Worm (Caenorhabditis elegans): ENCODE measurements around the gene F40G9.15.
A peak's percentile ranks its signal among the peaks of the same experiment; 100 is the strongest.

F40G9.15 gene

DNA sequence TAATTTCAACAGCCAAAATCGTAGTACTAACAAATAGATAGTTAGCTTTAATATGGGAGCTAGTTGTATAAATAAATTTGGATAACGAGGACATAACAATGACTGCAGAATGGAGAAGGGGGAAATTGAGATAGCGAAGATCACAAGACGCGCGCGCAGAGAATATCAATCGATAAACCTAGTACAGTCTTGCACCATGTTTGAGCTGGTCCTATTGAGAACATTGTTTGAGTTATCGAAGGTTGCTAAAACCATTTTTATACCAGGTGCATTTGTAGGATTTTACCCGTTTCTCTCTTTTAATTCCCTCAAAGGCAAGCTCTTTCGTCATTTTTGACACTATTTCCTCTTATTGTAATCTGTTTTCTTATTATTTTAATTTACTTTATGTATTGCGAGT is 10.6 kb upstream of the F40G9.15 start, which contains the start of the genes F40G9.9 and F40G9.12:
Gene F40G9.9, minus strand, starts transcription at position 101 of the 400 bp plus-strand sequence.
Gene F40G9.12, plus strand, starts transcription at position 231 of the 400 bp plus-strand sequence.
- no peak for TF ChIP-seq nhr-10 (tag; optimal IDR thresholded peaks at IDR 0.05)
- TF ChIP-seq nhr-77 (tag; optimal IDR thresholded peaks at IDR 0.05) = no peak
- no peak for TF ChIP-seq nhr-21 (tag; optimal IDR thresholded peaks at IDR 0.05)
- TF ChIP-seq nhr-25 (tag; optimal IDR thresholded peaks at IDR 0.05) = no peak
- TF ChIP-seq gmeb-1 (tag; optimal IDR thresholded peaks at IDR 0.05) = no peak
- no peak for TF ChIP-seq ceh-16 (tag; optimal IDR thresholded peaks at IDR 0.05)

DNA sequence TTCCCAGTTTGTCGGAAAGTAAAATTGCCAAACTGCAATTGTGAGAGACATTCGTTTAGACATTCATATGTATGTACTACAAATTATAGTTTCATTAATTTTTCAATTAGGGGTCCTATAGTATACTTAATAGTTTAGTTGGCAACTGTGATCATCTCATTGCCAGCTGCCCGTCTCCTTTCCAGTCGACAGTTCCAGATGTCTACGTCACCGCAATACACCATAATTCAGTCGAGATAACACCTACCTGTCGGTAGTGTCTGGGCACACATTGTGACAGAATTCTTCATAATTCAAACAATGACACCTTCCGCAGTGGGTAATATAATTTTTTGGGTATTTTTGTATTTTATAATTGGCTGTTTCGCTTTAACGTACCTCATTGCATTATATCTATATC is 8.7 kb upstream of the F40G9.15 start, which contains the start of gene F40G9.19:
Gene F40G9.19, plus strand, starts transcription at position 301 of the 400 bp plus-strand sequence.
- no peak for TF ChIP-seq lin-11 (tag; optimal IDR thresholded peaks at IDR 0.05)
- TF ChIP-seq ceh-82 (tag; optimal IDR thresholded peaks at IDR 0.05) = no peak
- TF ChIP-seq lin-13 (GFP tag; optimal IDR thresholded peaks at IDR 0.05) = no peak
- TF ChIP-seq Y55F3AM.14 (GFP tag; optimal IDR thresholded peaks at IDR 0.05) = no peak
- TF ChIP-seq crh-2 (tag; optimal IDR thresholded peaks at IDR 0.05) = no peak
- TF ChIP-seq nhr-77 (tag; optimal IDR thresholded peaks at IDR 0.05) = no peak

DNA sequence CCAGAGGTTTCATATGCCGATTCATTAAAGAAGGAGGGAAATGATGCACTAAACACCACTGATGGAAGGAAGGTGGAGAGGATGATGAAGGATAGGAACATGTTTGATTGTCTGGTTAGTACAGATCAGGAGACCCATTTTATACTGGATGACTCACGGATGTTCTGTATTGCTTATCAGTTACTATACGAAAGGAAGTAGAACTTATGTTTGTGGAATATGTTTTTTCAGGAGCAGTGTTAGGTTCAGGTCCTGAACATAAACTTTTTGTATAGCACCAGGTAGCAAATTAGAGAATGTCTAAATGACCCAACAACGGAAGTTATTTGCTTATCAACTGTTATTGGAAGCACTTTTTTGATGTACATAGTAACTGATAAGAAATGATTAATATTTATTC is 6.4 kb upstream of the F40G9.15 start, which contains the start of gene clec-148:
Gene clec-148, minus strand, starts transcription at position 101 of the 400 bp plus-strand sequence.
- peak; percentile 53 for TF ChIP-seq fos-1 (tag; optimal IDR thresholded peaks at IDR 0.05)
- no peak for TF ChIP-seq mdl-1 (tag; optimal IDR thresholded peaks at IDR 0.05)

DNA sequence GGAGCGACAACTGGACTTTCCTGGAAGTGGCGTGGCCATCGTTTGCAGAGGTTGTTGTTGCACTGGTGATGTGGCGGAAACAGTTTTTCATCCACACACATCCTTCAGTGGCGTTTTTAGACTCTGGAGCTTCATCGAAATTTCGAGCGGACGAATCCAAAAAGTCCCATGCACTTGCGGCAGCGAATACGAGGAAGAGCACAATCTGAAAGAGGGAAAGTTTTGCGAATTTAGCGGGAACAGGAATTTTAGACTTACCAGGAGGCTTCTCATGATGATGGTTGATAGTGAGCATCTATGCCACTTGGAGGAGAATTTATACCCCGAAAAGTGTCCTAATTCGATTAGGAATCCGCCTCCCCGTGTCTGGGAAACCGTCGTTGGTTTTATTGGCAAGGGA is 4.5 kb upstream of the F40G9.15 start, which contains the start of gene F40G9.14:
Gene F40G9.14, minus strand, starts transcription at position 101 of the 400 bp plus-strand sequence.
- TF ChIP-seq nhr-11 (tag; optimal IDR thresholded peaks at IDR 0.05) (no peak), unc-55 (GFP tag; optimal IDR thresholded peaks at IDR 0.05) (no peak), nhr-129 (tag; optimal IDR thresholded peaks at IDR 0.05) (no peak), lsy-2 (tag; optimal IDR thresholded peaks at IDR 0.05) (no peak), nhr-12 (tag; optimal IDR thresholded peaks at IDR 0.05) (no peak), blmp-1 (tag; optimal IDR thresholded peaks at IDR 0.05; ENCODE audit: insufficient read depth) (no peak), alr-1 (tag; optimal IDR thresholded peaks at IDR 0.05) (no peak), unc-62 (GFP tag; optimal IDR thresholded peaks at IDR 0.05) (no peak), ztf-1 (GFP tag; conservative IDR thresholded peaks at IDR 0.05) (no peak), fos-1 (tag; optimal IDR thresholded peaks at IDR 0.05) (no peak), mdl-1 (tag; optimal IDR thresholded peaks at IDR 0.05) (no peak), nhr-77 (tag; optimal IDR thresholded peaks at IDR 0.05) (no peak)

DNA sequence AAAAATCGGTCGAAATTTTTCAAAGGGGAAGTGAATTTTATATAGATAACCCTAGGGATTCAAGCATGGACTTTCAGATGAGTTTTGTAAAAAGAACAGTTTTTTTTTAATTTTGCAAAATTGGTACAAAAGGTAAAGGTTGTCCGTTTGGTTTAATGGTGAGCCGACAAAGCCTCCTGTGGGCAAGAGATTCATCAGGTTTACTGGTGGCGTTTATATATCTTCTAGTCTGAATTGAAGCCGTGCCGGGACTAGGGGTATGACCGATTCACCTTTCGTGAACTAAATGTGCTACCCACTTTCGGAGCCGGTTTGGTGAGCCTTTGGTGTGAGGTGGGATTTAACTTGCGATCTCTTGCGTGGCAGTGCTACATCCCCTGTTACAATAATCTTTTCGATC is 4.1 kb upstream of the F40G9.15 start:
- no peak for TF ChIP-seq nhr-237 (tag; optimal IDR thresholded peaks at IDR 0.05)
- no peak for TF ChIP-seq sem-4 (tag; optimal IDR thresholded peaks at IDR 0.05)
- TF ChIP-seq mab-5 (tag; optimal IDR thresholded peaks at IDR 0.05) = no peak
- TF ChIP-seq ceh-16 (tag; optimal IDR thresholded peaks at IDR 0.05) = no peak
- no peak for TF ChIP-seq ZK546.5 (tag; optimal IDR thresholded peaks at IDR 0.05)
- TF ChIP-seq unc-62 (GFP tag; optimal IDR thresholded peaks at IDR 0.05) = no peak
- TF ChIP-seq lin-39 (tag; optimal IDR thresholded peaks at IDR 0.05) = no peak

DNA sequence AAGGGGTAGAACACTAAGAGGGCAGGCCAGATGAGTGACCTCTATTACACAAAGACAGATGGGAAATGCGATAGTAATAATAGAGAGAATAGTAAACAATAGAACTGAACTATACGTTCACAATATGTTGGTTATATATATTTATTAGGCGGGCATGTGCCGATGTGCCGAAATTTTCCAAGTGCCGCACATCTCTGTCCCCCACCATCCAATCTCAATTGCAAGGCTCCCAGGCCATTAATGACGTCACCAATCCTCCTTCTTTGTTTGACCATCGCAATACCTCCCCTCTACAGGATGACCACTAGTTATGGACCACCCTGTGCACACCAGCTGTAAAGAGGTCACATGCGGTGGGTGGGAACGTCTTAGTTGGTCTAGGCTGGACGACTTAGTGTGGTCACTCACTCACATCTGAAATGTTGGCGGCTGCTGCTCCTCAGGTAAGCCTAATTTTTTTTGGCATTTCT is 3.0 kb upstream of the F40G9.15 start, which contains the start of gene F40G9.6:
Gene F40G9.6, plus strand, starts transcription at position 420 of the 470 bp plus-strand sequence.
- TF ChIP-seq fos-1 (tag; optimal IDR thresholded peaks at IDR 0.05) = no peak
- TF ChIP-seq nhr-25 (tag; optimal IDR thresholded peaks at IDR 0.05) = no peak
- TF ChIP-seq ceh-16 (tag; optimal IDR thresholded peaks at IDR 0.05) = no peak
- TF ChIP-seq nhr-10 (tag; optimal IDR thresholded peaks at IDR 0.05) = no peak
- TF ChIP-seq F13H6.1 (tag; optimal IDR thresholded peaks at IDR 0.05) = no peak
- TF ChIP-seq elt-3 (tag; optimal IDR thresholded peaks at IDR 0.05) = no peak
- TF ChIP-seq gmeb-1 (tag; optimal IDR thresholded peaks at IDR 0.05) = no peak
- TF ChIP-seq sma-9 (GFP tag; optimal IDR thresholded peaks at IDR 0.05) = no peak
- no peak for TF ChIP-seq sma-9 (tag; optimal IDR thresholded peaks at IDR 0.05)
- no peak for TF ChIP-seq blmp-1 (tag; optimal IDR thresholded peaks at IDR 0.05; ENCODE audit: insufficient read depth)
- TF ChIP-seq unc-55 (GFP tag; optimal IDR thresholded peaks at IDR 0.05) = no peak
- no peak for TF ChIP-seq ztf-1 (GFP tag; conservative IDR thresholded peaks at IDR 0.05)
- no peak for TF ChIP-seq mab-5 (tag; optimal IDR thresholded peaks at IDR 0.05)
- no peak for TF ChIP-seq egl-27 (tag; optimal IDR thresholded peaks at IDR 0.05)

Data from whole organism, L2 larva.